Fruit fly (Drosophila melanogaster): ENCODE data around the gene Elp1.

The Elp1 gene

DNA sequence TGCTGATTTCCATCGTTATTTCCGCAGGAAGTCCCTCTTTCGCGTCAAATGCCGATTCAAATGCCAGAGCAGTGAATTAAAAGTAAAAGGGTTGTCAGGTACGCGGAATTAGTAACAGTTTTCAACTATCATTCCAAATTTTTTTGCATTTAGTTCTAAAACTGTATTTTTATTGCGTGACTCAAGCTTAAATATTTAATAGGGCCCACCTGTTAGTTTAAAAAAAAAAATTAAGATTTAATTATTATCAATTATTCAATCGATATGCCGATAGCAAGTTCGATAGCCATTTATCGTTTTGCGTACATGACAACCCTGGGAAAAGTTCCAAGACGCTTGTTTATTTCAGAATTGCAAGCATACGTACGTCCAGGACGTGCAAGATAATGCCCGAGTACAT lies 27.7 kb upstream of the Elp1 start, which contains the start of gene CG14711 (continued):
- TF ChIP-seq CG12299 (tag; optimal IDR thresholded peaks at IDR 0.05), result peak; percentile 85
- TF ChIP-seq CG14667 (GFP tag; IDR thresholded peaks at IDR 0.05), result peak; percentile 52; the same call in 1 of the 2 replicates
- TF ChIP-seq CG13287 (GFP tag; IDR thresholded peaks at IDR 0.05; ENCODE audit: partially characterized antibody), result peak; percentile 92
- TF ChIP-seq CG3726 (GFP tag; IDR thresholded peaks at IDR 0.05), result peak; percentile 76; the same call in 2 of the 3 replicates
- TF ChIP-seq HLH4C (GFP tag; IDR thresholded peaks at IDR 0.05; ENCODE audit: partially characterized antibody), result peak; percentile 77
- peak; percentile 66 for TF ChIP-seq CG7987 (GFP tag; optimal IDR thresholded peaks at IDR 0.05)
- TF ChIP-seq CG6654 (GFP tag; optimal IDR thresholded peaks at IDR 0.05), result peak; percentile 34
- TF ChIP-seq psq (GFP tag; optimal IDR thresholded peaks at IDR 0.05), result peak; percentile 19
- peak; percentile 78 for TF ChIP-seq Ets97D (GFP tag; optimal IDR thresholded peaks at IDR 0.05)
- TF ChIP-seq gsb (GFP tag; IDR thresholded peaks at IDR 0.05), result 0 out of 2 replicates have a peak, but pooled peaks have one; percentile 28
- peak; percentile 22 for TF ChIP-seq dm (GFP tag; optimal IDR thresholded peaks at IDR 0.05)
- no peak for TF ChIP-seq pfk (GFP tag; optimal IDR thresholded peaks at IDR 0.05)
- TF ChIP-seq BEAF-32 (GFP tag; optimal IDR thresholded peaks at IDR 0.05), result peak; percentile 75
- peak; percentile 84 for TF ChIP-seq E2f1 (GFP tag; IDR thresholded peaks at IDR 0.05)
- peak; percentile 65 for TF ChIP-seq Oaz (GFP tag; IDR thresholded peaks at IDR 0.05)
- TF ChIP-seq CG12155 (GFP tag; optimal IDR thresholded peaks at IDR 0.05), result peak; percentile 85
- peak; percentile 23 for TF ChIP-seq CG9797 (GFP tag; optimal IDR thresholded peaks at IDR 0.05)
- peak; percentile 46 for TF ChIP-seq CG1603 (tag; optimal IDR thresholded peaks at IDR 0.05)
- TF ChIP-seq CG8478 (optimal IDR thresholded peaks at IDR 0.05), result no peak
- no peak for TF ChIP-seq NK7.1 (GFP tag; optimal IDR thresholded peaks at IDR 0.05)
- peak; percentile 82 for TF ChIP-seq hbn (GFP tag; IDR thresholded peaks at IDR 0.05; ENCODE audit: partially characterized antibody)
- TF ChIP-seq peb (GFP tag; IDR thresholded peaks at IDR 0.05), result peak; percentile 78
- no peak for TF ChIP-seq crol (GFP tag; IDR thresholded peaks at IDR 0.05)
- TF ChIP-seq jumu (GFP tag; optimal IDR thresholded peaks at IDR 0.05), result peak; percentile 58
- peak; percentile 85 for TF ChIP-seq sob (GFP tag; IDR thresholded peaks at IDR 0.05)
- TF ChIP-seq fd64A (GFP tag; optimal IDR thresholded peaks at IDR 0.05), result no peak
- peak; percentile 52 for TF ChIP-seq Atf-2 (GFP tag; optimal IDR thresholded peaks at IDR 0.05)
- TF ChIP-seq lov (optimal IDR thresholded peaks at IDR 0.05), result no peak
- TF ChIP-seq lov (GFP tag; IDR thresholded peaks at IDR 0.05), result peak; percentile 83; the same call in 2 of the 3 replicates
- peak; percentile 76 for TF ChIP-seq fd3F (GFP tag; optimal IDR thresholded peaks at IDR 0.05)
- TF ChIP-seq CG14050 (GFP tag; IDR thresholded peaks at IDR 0.05), result peak; percentile 75
- TF ChIP-seq CG11723 (GFP tag; optimal IDR thresholded peaks at IDR 0.05), result no peak
- no peak for TF ChIP-seq CG15269 (tag; optimal IDR thresholded peaks at IDR 0.05)
- peak; percentile 62; the same call in 2 of the 3 replicates for TF ChIP-seq CG7357 (GFP tag; IDR thresholded peaks at IDR 0.05)
- peak; percentile 89 for TF ChIP-seq Hsf (GFP tag; optimal IDR thresholded peaks at IDR 0.05)
- TF ChIP-seq Nf-YA (GFP tag; IDR thresholded peaks at IDR 0.05), result peak; percentile 72
- TF ChIP-seq stwl (tag; optimal IDR thresholded peaks at IDR 0.05), result peak; percentile 96
- TF ChIP-seq CG17612 (GFP tag; IDR thresholded peaks at IDR 0.05), result peak; percentile 63; the same call in 1 of the 2 replicates
- peak; percentile 73 for TF ChIP-seq CG18011 (GFP tag; optimal IDR thresholded peaks at IDR 0.05)
- no peak for TF ChIP-seq cad (GFP tag; optimal IDR thresholded peaks at IDR 0.05)
- no peak for TF ChIP-seq HmgD (GFP tag; optimal IDR thresholded peaks at IDR 0.05)
- TF ChIP-seq Elba2 (GFP tag; optimal IDR thresholded peaks at IDR 0.05), result no peak
- TF ChIP-seq CG7839 (tag; optimal IDR thresholded peaks at IDR 0.05), result no peak
- no peak for TF ChIP-seq hkb (optimal IDR thresholded peaks at IDR 0.05)
- peak; percentile 89 for TF ChIP-seq hkb (GFP tag; IDR thresholded peaks at IDR 0.05)
- peak; percentile 61 for TF ChIP-seq scrt (GFP tag; optimal IDR thresholded peaks at IDR 0.05)
- TF ChIP-seq D (optimal IDR thresholded peaks at IDR 0.05), result no peak
- TF ChIP-seq D (GFP tag; optimal IDR thresholded peaks at IDR 0.05), result peak; percentile 75
- peak; percentile 82 for TF ChIP-seq CG11695 (GFP tag; IDR thresholded peaks at IDR 0.05)
- TF ChIP-seq Hr51 (GFP tag; optimal IDR thresholded peaks at IDR 0.05), result peak in 1 of 2 experiments; percentile 64
- TF ChIP-seq prd (optimal IDR thresholded peaks at IDR 0.05), result no peak
- TF ChIP-seq prd (GFP tag; IDR thresholded peaks at IDR 0.05), result peak; percentile 85
